Worm (Caenorhabditis elegans): ENCODE measurements around the gene srh-265.
A peak's percentile ranks its signal among the peaks of the same experiment; 100 is the strongest.

- TF ChIP-seq pqm-1 (tag; optimal IDR thresholded peaks at IDR 0.05) (no peak), nhr-11 (tag; optimal IDR thresholded peaks at IDR 0.05) (no peak), elt-2 (tag; optimal IDR thresholded peaks at IDR 0.05) (peak; percentile 57), ama-1 (optimal IDR thresholded peaks at IDR 0.05) (no peak), lin-11 (tag; optimal IDR thresholded peaks at IDR 0.05) (no peak), ahr-1 (tag; optimal IDR thresholded peaks at IDR 0.05) (no peak), gmeb-2 (tag; optimal IDR thresholded peaks at IDR 0.05) (no peak), hlh-15 (tag; optimal IDR thresholded peaks at IDR 0.05) (no peak), rnt-1 (tag; optimal IDR thresholded peaks at IDR 0.05) (no peak), unc-86 (tag; optimal IDR thresholded peaks at IDR 0.05) (no peak), zip-5 (tag; optimal IDR thresholded peaks at IDR 0.05) (no peak)
These were observed 32.4 kb downstream of the srh-265 start, which contains the start of gene T26H5.4 for ce11 chrV:15448408-15448807.

Data from whole organism, late embryonic.